Worm (Caenorhabditis elegans) whole organism, young adult: Measurements from ENCODE around the gene clc-26.

ENCODE experiments used
- B0035.1 ChIP-seq: sonication (generic microtip); optimal IDR thresholded peaks from 2 replicates; lab custom pipeline; 2016; ENCODE audit warnings: missing genetic modification characterization, mild to moderate bottlenecking, missing compliant biosample characterization, missing genotype, missing genetic modification reagents
- C17E4.6 ChIP-seq: fragments of 200-800 bp; sonication (Bioruptor generic); IDR thresholded peaks from 2 replicates; pipeline ENCODE4 v1.3.6; 2022; ENCODE audit warnings: missing genetic modification reagents, missing genetic modification characterization, missing compliant biosample characterization
- D2030.7 ChIP-seq: fragments of 200-800 bp; sonication (Bioruptor generic); IDR thresholded peaks from 2 replicates; pipeline ENCODE4 v1.3.6; 2022; ENCODE audit warnings: missing genetic modification reagents, missing genetic modification characterization, missing compliant biosample characterization
- F10E7.11 ChIP-seq: sonication (generic microtip); optimal IDR thresholded peaks from 2 replicates; lab custom pipeline; 2017; ENCODE audit warnings: mild to moderate bottlenecking, missing genetic modification characterization, moderate library complexity, missing compliant biosample characterization
- F57A8.1 ChIP-seq: fragments of 200-800 bp; sonication (Bioruptor generic); optimal IDR thresholded peaks from 2 replicates; lab custom pipeline; 2018; ENCODE audit warnings: mild to moderate bottlenecking, missing genetic modification characterization, moderate library complexity, missing compliant biosample characterization
- T07F8.4 ChIP-seq: sonication (generic microtip); optimal IDR thresholded peaks from 2 replicates; lab custom pipeline; 2016; ENCODE audit warnings: mild to moderate bottlenecking, missing genetic modification characterization, moderate library complexity, missing compliant biosample characterization
- Y53F4B.3 ChIP-seq: fragments of 200-800 bp; sonication (Bioruptor generic); IDR thresholded peaks from 2 replicates; pipeline ENCODE4 v1.3.6; 2022; ENCODE audit warnings: missing genetic modification reagents, missing genetic modification characterization, missing compliant biosample characterization
- aptf-2 ChIP-seq: fragments of 200-800 bp; sonication (Bioruptor generic); conservative IDR thresholded peaks from 2 replicates; pipeline ENCODE4 v1.3.6; 2022; ENCODE audit warnings: missing genetic modification reagents, missing genetic modification characterization, missing compliant biosample characterization
- aptf-3 ChIP-seq: fragments of 200-800 bp; sonication (Bioruptor generic); IDR thresholded peaks from 2 replicates; pipeline ENCODE4 v1.3.6; 2022; ENCODE audit warnings: missing genetic modification characterization, missing compliant biosample characterization
- attf-5 ChIP-seq: fragments of 200-800 bp; sonication (Bioruptor generic); optimal IDR thresholded peaks from 2 replicates; lab custom pipeline; 2018; ENCODE audit warnings: mild to moderate bottlenecking, missing genetic modification characterization, missing compliant biosample characterization
- cebp-1 ChIP-seq, 2 experiments: fragments of 200-800 bp in 1 of 2; sonication (Bioruptor generic) in 1 of 2; sonication (generic microtip) in 1 of 2; IDR thresholded peaks in 1 of 2; optimal IDR thresholded peaks in 1 of 2; 2 replicates each; pipeline versions ENCODE4 v1.3.6 to Lab custom; 2017 to 2022; ENCODE audit warnings: missing compliant biosample characterization in 2 of 2, missing genetic modification characterization in 2 of 2, mild to moderate bottlenecking in 1 of 2, missing genetic modification reagents in 1 of 2, moderate library complexity in 1 of 2
- cebp-2 ChIP-seq: fragments of 200-800 bp; sonication (Bioruptor generic); IDR thresholded peaks from 2 replicates; pipeline ENCODE4 v1.3.6; 2022; ENCODE audit warnings: missing genetic modification characterization, missing compliant biosample characterization
- ceh-100 ChIP-seq: fragments of 200-800 bp; sonication (Bioruptor generic); IDR thresholded peaks from 2 replicates; pipeline ENCODE4 v1.3.6; 2022; ENCODE audit warnings: missing genetic modification reagents, missing genetic modification characterization, missing compliant biosample characterization
- ceh-40 ChIP-seq: fragments of 200-800 bp; sonication (Bioruptor generic); IDR thresholded peaks from 2 replicates; pipeline ENCODE4 v1.3.6; 2022; ENCODE audit warnings: missing genetic modification characterization, missing compliant biosample characterization
- ceh-79 ChIP-seq: sonication (generic microtip); optimal IDR thresholded peaks from 2 replicates; lab custom pipeline; 2017; ENCODE audit warnings: mild to moderate bottlenecking, missing genetic modification characterization, missing compliant biosample characterization
- die-1 ChIP-seq: sonication (generic microtip); optimal IDR thresholded peaks from 2 replicates; lab custom pipeline; 2016; ENCODE audit warnings: missing genotype, mild to moderate bottlenecking, missing genetic modification characterization, missing compliant biosample characterization
- egrh-3 ChIP-seq: fragments of 200-800 bp; sonication (Bioruptor generic); IDR thresholded peaks from 2 replicates; pipeline ENCODE4 v1.3.6; 2022; ENCODE audit warnings: missing genetic modification reagents, missing genetic modification characterization, missing compliant biosample characterization
- ets-4 ChIP-seq: fragments of 200-800 bp; sonication (Bioruptor generic); optimal IDR thresholded peaks from 2 replicates; lab custom pipeline; 2018; ENCODE audit warnings: mild to moderate bottlenecking, missing genetic modification characterization, missing compliant biosample characterization
- hlh-12 ChIP-seq: sonication (generic microtip); optimal IDR thresholded peaks from 2 replicates; lab custom pipeline; 2016; ENCODE audit warnings: missing genetic modification characterization, missing compliant biosample characterization
- hlh-26 ChIP-seq: fragments of 200-800 bp; sonication (Bioruptor generic); conservative IDR thresholded peaks from 2 replicates; pipeline ENCODE4 v1.3.6; 2022; ENCODE audit warnings: missing genetic modification reagents, missing genetic modification characterization, missing compliant biosample characterization
- hmg-1.2 ChIP-seq: fragments of 200-800 bp; sonication (Bioruptor generic); IDR thresholded peaks from 2 replicates; pipeline ENCODE4 v1.3.6; 2022; ENCODE audit warnings: missing genetic modification reagents, missing genetic modification characterization, missing compliant biosample characterization
- hmg-20 ChIP-seq: fragments of 200-800 bp; sonication (Bioruptor generic); IDR thresholded peaks from 2 replicates; pipeline ENCODE4 v1.3.6; 2022; ENCODE audit warnings: missing genetic modification reagents, missing genetic modification characterization, missing compliant biosample characterization
- lag-1 ChIP-seq: fragments of 200-800 bp; sonication (Bioruptor generic); IDR thresholded peaks from 2 replicates; pipeline ENCODE4 v1.3.6; 2022; ENCODE audit warnings: missing genetic modification reagents, missing genetic modification characterization, missing compliant biosample characterization
- let-607 ChIP-seq, 2 experiments: fragments of 200-800 bp in 1 of 2; sonication (Bioruptor generic) in 1 of 2; sonication (generic microtip) in 1 of 2; optimal IDR thresholded peaks; 2 replicates each; lab custom pipeline; 2016 to 2018; ENCODE audit warnings: mild to moderate bottlenecking in 2 of 2, missing compliant biosample characterization in 2 of 2, missing genetic modification characterization in 2 of 2, moderate library complexity in 2 of 2, missing genotype in 1 of 2
- lsl-1 ChIP-seq: fragments of 200-800 bp; sonication (Bioruptor generic); optimal IDR thresholded peaks from 2 replicates; lab custom pipeline; 2018; ENCODE audit warnings: mild to moderate bottlenecking, missing genetic modification characterization, moderate library complexity, missing compliant biosample characterization
- lsy-27 ChIP-seq: sonication (generic microtip); optimal IDR thresholded peaks from 2 replicates; lab custom pipeline; 2017; ENCODE audit warnings: missing genetic modification characterization, mild to moderate bottlenecking, missing compliant biosample characterization, antibody characterized with exemption, missing genotype, borderline replicate concordance; ENCODE audit not compliant: insufficient read depth
- mcd-1 ChIP-seq: fragments of 200-800 bp; sonication (Bioruptor generic); IDR thresholded peaks from 2 replicates; pipeline ENCODE4 v1.3.6; 2022; ENCODE audit warnings: missing genetic modification reagents, missing genetic modification characterization, missing compliant biosample characterization
- mes-4 ChIP-seq: sonication (generic microtip); optimal IDR thresholded peaks from 2 replicates; lab custom pipeline; 2016; ENCODE audit warnings: missing genotype, missing genetic modification characterization, missing compliant biosample characterization
- nfyb-1 ChIP-seq: fragments of 200-800 bp; sonication (Bioruptor generic); IDR thresholded peaks from 2 replicates; pipeline ENCODE4 v1.3.6; 2022; ENCODE audit warnings: missing genetic modification reagents, missing genetic modification characterization, missing compliant biosample characterization
- nhr-179 ChIP-seq: sonication (generic microtip); optimal IDR thresholded peaks from 2 replicates; lab custom pipeline; 2016; ENCODE audit warnings: mild to moderate bottlenecking, missing genetic modification characterization, missing compliant biosample characterization
- nhr-90 ChIP-seq: sonication (generic microtip); optimal IDR thresholded peaks from 2 replicates; lab custom pipeline; 2016; ENCODE audit warnings: missing genotype, mild to moderate bottlenecking, missing genetic modification characterization, missing compliant biosample characterization
- pha-4 ChIP-seq: fragments of 150-350 bp; sonication (generic microtip); optimal IDR thresholded peaks from 2 replicates; lab custom pipeline; 2014; ENCODE audit warnings: missing biosample characterization, missing genetic modification reagents, missing genetic modification characterization
- repo-1 ChIP-seq: sonication (generic microtip); optimal IDR thresholded peaks from 2 replicates; lab custom pipeline; 2017; ENCODE audit warnings: mild to moderate bottlenecking, missing genetic modification characterization, missing compliant biosample characterization
- zfh-2 ChIP-seq: fragments of 200-800 bp; sonication (Bioruptor generic); conservative IDR thresholded peaks from 2 replicates; pipeline ENCODE4 v1.3.6; 2022; ENCODE audit warnings: missing genetic modification reagents, missing genetic modification characterization, missing compliant biosample characterization
- ztf-25 ChIP-seq: fragments of 200-800 bp; sonication (Bioruptor generic); IDR thresholded peaks from 2 replicates; pipeline ENCODE4 v1.3.6; 2022; ENCODE audit warnings: missing genetic modification reagents, missing genetic modification characterization, missing compliant biosample characterization
- ztf-6 ChIP-seq: fragments of 200-800 bp; sonication (Bioruptor generic); IDR thresholded peaks from 2 replicates; pipeline ENCODE4 v1.3.6; 2022; ENCODE audit warnings: missing genetic modification reagents, missing genetic modification characterization, missing compliant biosample characterization

Gene clc-26

DNA sequence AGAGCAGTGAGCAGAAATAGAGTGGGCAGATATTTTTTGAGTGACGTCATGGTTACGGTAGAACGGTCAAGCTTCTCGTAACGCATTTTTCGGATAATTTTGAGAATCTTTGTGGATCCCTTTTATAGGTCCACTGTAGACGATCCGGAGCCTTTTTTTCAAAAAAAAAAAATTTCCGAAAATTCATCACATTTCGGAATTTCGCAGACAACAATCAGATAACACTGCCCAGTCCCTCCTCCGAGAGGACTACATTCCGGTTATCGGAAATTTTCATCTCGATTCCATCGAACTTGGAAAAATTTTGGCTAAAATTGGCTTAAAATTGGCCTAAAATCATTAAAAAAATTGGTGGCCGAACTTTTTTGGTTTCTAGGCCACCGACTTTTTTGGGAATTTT is 29.1 kb upstream of the clc-26 start, which contains the start of gene BE0003N10.6:
Gene BE0003N10.6 (minus strand): TSS at position 101 of the 400 bp plus-strand sequence.
- no peak for TF ChIP-seq aptf-2
- no peak for TF ChIP-seq T07F8.4
- no peak for TF ChIP-seq egrh-3 (GFP tag; lab: Robert Waterston, UW)
- no peak for TF ChIP-seq repo-1 (tag; lab: Kevin White, UChicago)
- TF ChIP-seq ceh-79 (tag; lab: Kevin White, UChicago): no peak
- no peak for TF ChIP-seq mcd-1
- TF ChIP-seq hmg-20 (GFP tag; lab: Robert Waterston, UW): no peak
- TF ChIP-seq ztf-6: no peak
- no peak for TF ChIP-seq hlh-12 (tag; lab: Kevin White, UChicago)
- no peak for TF ChIP-seq ceh-40 (GFP tag; lab: Robert Waterston, UW)
- TF ChIP-seq attf-5: no peak
- TF ChIP-seq ztf-25 (GFP tag; lab: Robert Waterston, UW): no peak
- TF ChIP-seq lsl-1 (GFP tag; lab: Kevin White, UChicago): no peak
- TF ChIP-seq nfyb-1 (GFP tag; lab: Robert Waterston, UW): no peak
- TF ChIP-seq F10E7.11 (tag; lab: Kevin White, UChicago): no peak
- no peak for TF ChIP-seq pha-4 (tag; lab: Kevin White, UChicago)
- TF ChIP-seq let-607 (tag; optimal IDR thresholded peaks at IDR 0.05; lab: Kevin White, UChicago): no peak

DNA sequence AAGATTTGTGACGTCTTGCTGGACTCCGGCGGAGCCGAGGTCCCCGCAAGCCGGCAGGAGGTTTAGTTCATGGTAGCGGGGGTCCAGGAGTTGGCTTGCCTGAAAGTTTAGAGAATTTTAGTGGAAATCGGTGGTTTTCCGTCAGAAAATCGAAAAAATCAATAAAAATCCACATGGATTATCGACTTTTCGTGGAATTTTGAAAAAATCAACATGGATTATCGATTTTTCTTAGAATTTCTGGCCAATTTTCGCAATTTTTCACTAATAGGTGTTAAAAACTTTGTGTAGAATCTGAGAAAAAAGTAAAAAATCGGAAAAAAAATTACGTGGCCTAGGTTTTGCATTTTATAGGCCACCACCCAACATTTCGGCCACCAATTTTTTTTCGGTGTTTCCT is 28.0 kb upstream of the clc-26 start:
- TF ChIP-seq ceh-100 (GFP tag; lab: Robert Waterston, UW) (no peak), cebp-2 (GFP tag; lab: Robert Waterston, UW) (no peak), ets-4 (no peak), aptf-3 (no peak), T07F8.4 (no peak), nhr-179 (tag; lab: Kevin White, UChicago) (no peak), hlh-26 (GFP tag; lab: Robert Waterston, UW) (no peak)

DNA sequence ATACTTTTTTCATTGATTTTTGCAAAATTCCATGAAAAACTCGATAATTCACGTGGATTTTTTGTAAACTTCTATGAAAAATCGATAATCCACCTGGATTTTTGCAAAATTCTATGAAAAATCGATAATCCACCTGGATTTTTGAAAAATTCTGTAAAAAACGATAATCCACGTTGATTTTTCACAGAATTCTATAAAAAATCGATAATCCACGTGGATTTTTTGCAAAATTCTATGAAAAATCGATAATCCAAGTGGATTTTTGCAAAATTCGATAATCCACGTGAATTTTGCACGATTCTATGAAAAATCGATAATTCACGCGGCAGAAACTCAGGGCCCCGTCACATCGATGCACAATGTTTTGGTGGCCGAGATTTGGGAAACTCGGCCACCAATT is 27.2 kb upstream of the clc-26 start:
- TF ChIP-seq lsy-27 (tag; lab: Kevin White, UChicago): no peak
- TF ChIP-seq nhr-90 (tag; lab: Kevin White, UChicago): no peak
- TF ChIP-seq Y53F4B.3 (GFP tag; lab: Robert Waterston, UW): no peak
- TF ChIP-seq D2030.7 (GFP tag; lab: Robert Waterston, UW): no peak

DNA sequence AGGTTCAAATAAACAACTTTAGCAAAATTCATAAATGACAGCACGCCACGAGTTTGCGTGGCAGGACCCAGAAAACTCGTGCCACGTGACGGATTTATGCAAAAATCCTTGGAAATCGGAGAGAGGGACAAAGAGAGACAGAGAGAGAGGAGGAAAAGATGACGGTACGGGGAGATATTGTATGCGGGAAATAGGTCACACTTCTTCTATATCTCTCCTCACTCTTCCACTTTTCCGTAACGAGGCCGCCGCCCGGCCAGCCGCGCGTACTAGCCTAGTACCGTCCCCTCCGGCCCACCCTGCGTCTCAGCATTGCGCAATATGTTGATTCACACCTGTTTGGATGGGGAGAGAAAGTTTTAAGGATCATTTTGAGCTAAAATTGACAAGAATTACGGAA is 23.2 kb upstream of the clc-26 start:
- TF ChIP-seq zfh-2 (peak; percentile 55), C17E4.6 (GFP tag; lab: Robert Waterston, UW) (no peak)

DNA sequence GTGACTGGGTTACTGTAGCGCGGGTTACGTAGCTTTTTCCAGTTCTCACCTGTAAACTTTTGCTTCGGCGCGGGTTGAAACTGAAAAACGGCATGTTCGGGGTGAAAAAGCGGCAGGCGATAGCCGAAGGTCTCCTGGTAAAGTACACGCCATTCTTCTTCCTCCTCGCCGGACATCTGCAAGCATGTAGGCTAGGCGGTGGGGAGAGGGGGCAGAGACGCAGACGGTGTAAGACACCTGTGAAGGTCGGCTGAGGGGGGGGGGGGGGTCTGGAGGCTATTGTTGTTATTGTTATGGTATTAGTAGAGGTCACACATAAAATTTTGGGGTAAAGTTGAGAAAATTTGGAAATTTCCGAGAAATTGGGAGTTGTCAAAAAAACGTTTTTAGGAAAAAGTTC is 22.2 kb upstream of the clc-26 start, which contains the start of gene fbxo-11.2:
Gene fbxo-11.2 (minus strand): TSS at position 176 of the 400 bp plus-strand sequence.
- TF ChIP-seq F57A8.1 (GFP tag; lab: Kevin White, UChicago) (no peak), egrh-3 (GFP tag; lab: Robert Waterston, UW) (peak; percentile 80; the same call in 1 of the 2 replicates), mcd-1 (0 out of 2 replicates have a peak, but pooled peaks have one; percentile 21), ceh-40 (GFP tag; lab: Robert Waterston, UW) (no peak), zfh-2 (peak; percentile 88), B0035.1 (no peak), nhr-90 (tag; lab: Kevin White, UChicago) (no peak), hlh-12 (tag; lab: Kevin White, UChicago) (no peak), lag-1 (no peak), C17E4.6 (GFP tag; lab: Robert Waterston, UW) (no peak), mes-4 (tag; lab: Kevin White, UChicago) (no peak), ceh-79 (tag; lab: Kevin White, UChicago) (no peak), cebp-1 (GFP tag; IDR thresholded peaks at IDR 0.05; lab: Robert Waterston, UW) (no peak), cebp-1 (tag; optimal IDR thresholded peaks at IDR 0.05; lab: Kevin White, UChicago) (peak; percentile 9), hmg-1.2 (peak; percentile 34; the same call in 1 of the 2 replicates), die-1 (tag; lab: Kevin White, UChicago) (no peak), aptf-3 (no peak)
